Worm (Caenorhabditis elegans): ENCODE measurements around the gene pipp-4P.

Gene pipp-4P

ce11 chrIII:2875946-2876345 is 56.9 kb downstream of the pipp-4P start (continued):
- no peak for TF ChIP-seq snpc-4 (tag; optimal IDR thresholded peaks at IDR 0.05)
- no peak for TF ChIP-seq sptf-1 (tag; optimal IDR thresholded peaks at IDR 0.05)
- peak in 1 of 3 experiments; percentile 16 for TF ChIP-seq ceh-82 (tag; optimal IDR thresholded peaks at IDR 0.05)

Data from whole organism, L1 larva.